Worm (Caenorhabditis elegans): ENCODE data around the gene F36A4.5.

DNA sequence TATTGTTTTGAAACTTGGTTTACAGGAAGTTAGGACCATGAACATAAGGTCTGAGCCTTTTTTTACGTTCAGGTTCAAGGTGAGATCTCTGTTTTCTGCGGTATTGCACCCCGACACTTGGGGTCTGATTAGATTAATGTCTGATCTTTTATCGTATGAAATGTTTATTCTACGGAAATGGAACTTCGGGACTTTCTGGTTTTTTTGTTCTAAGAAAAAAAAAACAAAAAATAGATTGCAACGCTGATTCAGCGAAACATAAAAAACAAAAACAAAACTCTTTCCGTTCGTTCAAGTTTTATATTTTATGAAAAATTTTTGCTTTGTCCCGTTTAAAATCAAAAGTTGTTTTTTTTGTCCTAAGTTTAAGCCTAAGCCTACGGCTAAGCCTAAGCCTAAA lies at the start of gene F36A4.5:
- no peak for TF ChIP-seq ZK337.2 (GFP tag; IDR thresholded peaks at IDR 0.05)
- TF ChIP-seq aly-2 (tag; optimal IDR thresholded peaks at IDR 0.05) = no peak
- no peak for TF ChIP-seq nhr-77 (tag; optimal IDR thresholded peaks at IDR 0.05)
- no peak for TF ChIP-seq mes-2 (tag; optimal IDR thresholded peaks at IDR 0.05; ENCODE audit: poor library complexity, severe bottlenecking)
- no peak for TF ChIP-seq lin-13 (GFP tag; optimal IDR thresholded peaks at IDR 0.05)
- no peak for TF ChIP-seq nhr-76 (tag; optimal IDR thresholded peaks at IDR 0.05)
- TF ChIP-seq nhr-6 (tag; optimal IDR thresholded peaks at IDR 0.05) = no peak
- TF ChIP-seq nhr-28 (tag; optimal IDR thresholded peaks at IDR 0.05) = no peak
- no peak for TF ChIP-seq spr-3 (GFP tag; optimal IDR thresholded peaks at IDR 0.05)
- no peak for TF ChIP-seq aha-1 (tag)
- no peak for TF ChIP-seq mep-1 (tag; optimal IDR thresholded peaks at IDR 0.05)
- TF ChIP-seq madf-5 (GFP tag; IDR thresholded peaks at IDR 0.05) = no peak
